Worm (Caenorhabditis elegans) whole organism, young adult: ENCODE measurements around the gene F45E6.1.
A peak's percentile ranks its signal among the peaks of the same experiment; 100 is the strongest.

Experiments used
- B0035.1 ChIP-seq: sonication (generic microtip); optimal IDR thresholded peaks from 2 replicates; lab custom pipeline; 2016; ENCODE audit warnings: missing genetic modification characterization, mild to moderate bottlenecking, missing compliant biosample characterization, missing genotype, missing genetic modification reagents
- B0336.3 ChIP-seq: fragments of 200-800 bp; sonication (Bioruptor generic); IDR thresholded peaks from 2 replicates; pipeline ENCODE4 v1.3.6; 2022; ENCODE audit warnings: missing genetic modification characterization, missing compliant biosample characterization
- C17E4.6 ChIP-seq: fragments of 200-800 bp; sonication (Bioruptor generic); IDR thresholded peaks from 2 replicates; pipeline ENCODE4 v1.3.6; 2022; ENCODE audit warnings: missing genetic modification reagents, missing genetic modification characterization, missing compliant biosample characterization
- D2030.7 ChIP-seq: fragments of 200-800 bp; sonication (Bioruptor generic); IDR thresholded peaks from 2 replicates; pipeline ENCODE4 v1.3.6; 2022; ENCODE audit warnings: missing genetic modification reagents, missing genetic modification characterization, missing compliant biosample characterization
- F22D6.2 ChIP-seq: sonication (generic microtip); optimal IDR thresholded peaks from 2 replicates; lab custom pipeline; 2016; ENCODE audit warnings: mild to moderate bottlenecking, missing genetic modification characterization, missing compliant biosample characterization
- F33H1.4 ChIP-seq: fragments of 200-800 bp; sonication (Bioruptor generic); IDR thresholded peaks from 2 replicates; pipeline ENCODE4 v1.3.6; 2022; ENCODE audit warnings: missing genetic modification reagents, missing genetic modification characterization, missing compliant biosample characterization
- F37B4.10 ChIP-seq: fragments of 200-800 bp; sonication (Bioruptor generic); IDR thresholded peaks from 2 replicates; pipeline ENCODE4 v1.3.6; 2022; ENCODE audit warnings: missing genetic modification characterization, missing compliant biosample characterization
- F39B2.1 ChIP-seq: fragments of 200-800 bp; sonication (Bioruptor generic); IDR thresholded peaks from 2 replicates; pipeline ENCODE4 v1.3.6; 2022; ENCODE audit warnings: missing genetic modification reagents, missing genetic modification characterization, missing compliant biosample characterization
- F55B11.4 ChIP-seq: sonication (generic microtip); optimal IDR thresholded peaks from 2 replicates; lab custom pipeline; 2016; ENCODE audit warnings: missing compliant biosample characterization, missing genetic modification characterization, borderline replicate concordance; ENCODE audit not compliant: insufficient read depth
- K12H6.12 ChIP-seq: fragments of 200-800 bp; sonication (Bioruptor generic); optimal IDR thresholded peaks from 2 replicates; lab custom pipeline; 2018; ENCODE audit warnings: mild to moderate bottlenecking, missing genetic modification characterization, missing compliant biosample characterization
- Y95B8A.8 ChIP-seq: fragments of 200-800 bp; sonication (Bioruptor generic); IDR thresholded peaks from 2 replicates; pipeline ENCODE4 v1.3.6; 2022; ENCODE audit warnings: missing genetic modification reagents, missing genetic modification characterization, missing compliant biosample characterization
- attf-6 ChIP-seq: fragments of 200-800 bp; sonication (Bioruptor generic); IDR thresholded peaks from 2 replicates; pipeline ENCODE4 v1.3.6; 2022; ENCODE audit warnings: missing genetic modification reagents, missing genetic modification characterization, missing compliant biosample characterization
- cebp-1 ChIP-seq, 2 experiments: fragments of 200-800 bp in 1 of 2; sonication (Bioruptor generic) in 1 of 2; sonication (generic microtip) in 1 of 2; IDR thresholded peaks in 1 of 2; optimal IDR thresholded peaks in 1 of 2; 2 replicates each; pipeline versions ENCODE4 v1.3.6 to Lab custom; 2017 to 2022; ENCODE audit warnings: missing compliant biosample characterization in 2 of 2, missing genetic modification characterization in 2 of 2, mild to moderate bottlenecking in 1 of 2, missing genetic modification reagents in 1 of 2, moderate library complexity in 1 of 2
- cebp-2 ChIP-seq: fragments of 200-800 bp; sonication (Bioruptor generic); IDR thresholded peaks from 2 replicates; pipeline ENCODE4 v1.3.6; 2022; ENCODE audit warnings: missing genetic modification characterization, missing compliant biosample characterization
- ceh-100 ChIP-seq: fragments of 200-800 bp; sonication (Bioruptor generic); IDR thresholded peaks from 2 replicates; pipeline ENCODE4 v1.3.6; 2022; ENCODE audit warnings: missing genetic modification reagents, missing genetic modification characterization, missing compliant biosample characterization
- ceh-27 ChIP-seq: fragments of 200-800 bp; sonication (Bioruptor generic); optimal IDR thresholded peaks from 2 replicates; lab custom pipeline; 2018; ENCODE audit warnings: mild to moderate bottlenecking, missing genetic modification characterization, moderate library complexity, missing compliant biosample characterization
- ceh-58 ChIP-seq: fragments of 200-800 bp; sonication (Bioruptor generic); IDR thresholded peaks from 2 replicates; pipeline ENCODE4 v1.3.6; 2022; ENCODE audit warnings: missing genetic modification characterization, missing compliant biosample characterization
- chd-7 ChIP-seq: sonication (generic microtip); optimal IDR thresholded peaks from 2 replicates; lab custom pipeline; 2016; ENCODE audit warnings: mild to moderate bottlenecking, missing genetic modification characterization, moderate library complexity, missing compliant biosample characterization
- dox-1 ChIP-seq: fragments of 200-800 bp; sonication (Bioruptor generic); IDR thresholded peaks from 2 replicates; pipeline ENCODE4 v1.3.6; 2022; ENCODE audit warnings: missing genetic modification reagents, missing genetic modification characterization, missing compliant biosample characterization
- fkh-3 ChIP-seq: sonication (generic microtip); optimal IDR thresholded peaks from 2 replicates; lab custom pipeline; 2016; ENCODE audit warnings: mild to moderate bottlenecking, missing genetic modification characterization, missing compliant biosample characterization
- gei-17 ChIP-seq: fragments of 200-800 bp; sonication (Bioruptor generic); optimal IDR thresholded peaks from 2 replicates; lab custom pipeline; 2018; ENCODE audit warnings: mild to moderate bottlenecking, missing genetic modification characterization, missing compliant biosample characterization
- hlh-12 ChIP-seq: sonication (generic microtip); optimal IDR thresholded peaks from 2 replicates; lab custom pipeline; 2016; ENCODE audit warnings: missing genetic modification characterization, missing compliant biosample characterization
- hrde-1 ChIP-seq: sonication (generic microtip); optimal IDR thresholded peaks from 2 replicates; lab custom pipeline; 2016; ENCODE audit warnings: missing genetic modification characterization, mild to moderate bottlenecking, missing compliant biosample characterization, moderate library complexity, missing genotype, missing genetic modification reagents, borderline replicate concordance
- lin-26 ChIP-seq: fragments of 200-800 bp; sonication (Bioruptor generic); IDR thresholded peaks from 2 replicates; pipeline ENCODE4 v1.3.6; 2022; ENCODE audit warnings: missing genetic modification reagents, missing genetic modification characterization, missing compliant biosample characterization
- lin-40 ChIP-seq: sonication (generic microtip); optimal IDR thresholded peaks from 2 replicates; lab custom pipeline; 2016; ENCODE audit warnings: missing genetic modification characterization, mild to moderate bottlenecking, missing compliant biosample characterization, missing genotype, missing genetic modification reagents
- lir-1 ChIP-seq: fragments of 200-800 bp; sonication (Bioruptor generic); conservative IDR thresholded peaks from 2 replicates; pipeline ENCODE4 v1.3.6; 2022; ENCODE audit warnings: missing genetic modification reagents, missing genetic modification characterization, missing compliant biosample characterization
- lsl-1 ChIP-seq: fragments of 200-800 bp; sonication (Bioruptor generic); optimal IDR thresholded peaks from 2 replicates; lab custom pipeline; 2018; ENCODE audit warnings: mild to moderate bottlenecking, missing genetic modification characterization, moderate library complexity, missing compliant biosample characterization
- madf-10 ChIP-seq: sonication (generic microtip); optimal IDR thresholded peaks from 2 replicates; lab custom pipeline; 2016; ENCODE audit warnings: mild to moderate bottlenecking, missing genetic modification characterization, missing compliant biosample characterization
- madf-6 ChIP-seq: fragments of 200-800 bp; sonication (Bioruptor generic); IDR thresholded peaks from 2 replicates; pipeline ENCODE4 v1.3.6; 2022; ENCODE audit warnings: missing genetic modification reagents, missing genetic modification characterization, missing compliant biosample characterization
- mcd-1 ChIP-seq: fragments of 200-800 bp; sonication (Bioruptor generic); IDR thresholded peaks from 2 replicates; pipeline ENCODE4 v1.3.6; 2022; ENCODE audit warnings: missing genetic modification reagents, missing genetic modification characterization, missing compliant biosample characterization
- mes-4 ChIP-seq: sonication (generic microtip); optimal IDR thresholded peaks from 2 replicates; lab custom pipeline; 2016; ENCODE audit warnings: missing genotype, missing genetic modification characterization, missing compliant biosample characterization
- mxl-1 ChIP-seq: sonication (generic microtip); optimal IDR thresholded peaks from 2 replicates; lab custom pipeline; 2016; ENCODE audit warnings: missing genetic modification characterization, missing compliant biosample characterization
- nfya-1 ChIP-seq: sonication (generic microtip); optimal IDR thresholded peaks from 2 replicates; lab custom pipeline; 2017; ENCODE audit warnings: antibody characterized with exemption, missing compliant biosample characterization, missing genetic modification characterization, borderline replicate concordance; ENCODE audit not compliant: insufficient read depth
- nfyb-1 ChIP-seq: fragments of 200-800 bp; sonication (Bioruptor generic); IDR thresholded peaks from 2 replicates; pipeline ENCODE4 v1.3.6; 2022; ENCODE audit warnings: missing genetic modification reagents, missing genetic modification characterization, missing compliant biosample characterization
- nhr-179 ChIP-seq: sonication (generic microtip); optimal IDR thresholded peaks from 2 replicates; lab custom pipeline; 2016; ENCODE audit warnings: mild to moderate bottlenecking, missing genetic modification characterization, missing compliant biosample characterization
- nhr-80 ChIP-seq: sonication (generic microtip); optimal IDR thresholded peaks from 2 replicates; lab custom pipeline; 2016; ENCODE audit warnings: missing genetic modification characterization, missing compliant biosample characterization
- pha-4 ChIP-seq: fragments of 150-350 bp; sonication (generic microtip); optimal IDR thresholded peaks from 2 replicates; lab custom pipeline; 2014; ENCODE audit warnings: missing biosample characterization, missing genetic modification reagents, missing genetic modification characterization
- rec-8 ChIP-seq, 2 experiments: sonication (generic microtip); optimal IDR thresholded peaks; 2 replicates each; lab custom pipeline; 2016; ENCODE audit warnings: mild to moderate bottlenecking in 2 of 2, missing genetic modification characterization in 2 of 2, missing genetic modification reagents in 2 of 2, missing genotype in 2 of 2, missing biosample characterization in 1 of 2, missing compliant biosample characterization in 1 of 2, moderate library complexity in 1 of 2
- repo-1 ChIP-seq: sonication (generic microtip); optimal IDR thresholded peaks from 2 replicates; lab custom pipeline; 2017; ENCODE audit warnings: mild to moderate bottlenecking, missing genetic modification characterization, missing compliant biosample characterization
- rpc-1 ChIP-seq, 2 experiments: fragments of 150-350 bp in 1 of 2; sonication (generic microtip) in 1 of 2; optimal IDR thresholded peaks; 2 replicates each; lab custom pipeline; 2014 to 2018; ENCODE audit warnings: missing biosample characterization in 1 of 2, missing genetic modification characterization in 1 of 2, missing genetic modification reagents in 1 of 2, missing genotype in 1 of 2
- snpc-3.4 ChIP-seq: sonication (generic microtip); optimal IDR thresholded peaks from 2 replicates; lab custom pipeline; 2017; ENCODE audit warnings: missing genetic modification characterization, mild to moderate bottlenecking, missing compliant biosample characterization, antibody characterized with exemption, moderate library complexity, missing genotype, missing genetic modification reagents
- tbp1 ChIP-seq: fragments of 200-800 bp; sonication (Bioruptor generic); optimal IDR thresholded peaks from 2 replicates; lab custom pipeline; 2018; ENCODE audit warnings: mild to moderate bottlenecking, missing genetic modification characterization, missing compliant biosample characterization
- unc-62 ChIP-seq: fragments of 150-350 bp; optimal IDR thresholded peaks from 2 replicates; lab custom pipeline; 2014; ENCODE audit warnings: missing biosample characterization, missing genetic modification reagents, missing genetic modification characterization
- zim-3 ChIP-seq: sonication (generic microtip); optimal IDR thresholded peaks from 2 replicates; lab custom pipeline; 2017; ENCODE audit warnings: mild to moderate bottlenecking, missing genetic modification characterization, moderate library complexity, missing compliant biosample characterization
- ztf-26 ChIP-seq: sonication (generic microtip); optimal IDR thresholded peaks from 2 replicates; lab custom pipeline; 2017; ENCODE audit warnings: missing genetic modification characterization, missing compliant biosample characterization
- ztf-28 ChIP-seq: fragments of 200-800 bp; sonication (Bioruptor generic); IDR thresholded peaks from 2 replicates; pipeline ENCODE4 v1.3.6; 2022; ENCODE audit warnings: missing genetic modification reagents, missing genetic modification characterization, missing compliant biosample characterization

F45E6.1 gene

ce11 chrX:12509334-12509944 is 32.2 kb upstream of the F45E6.1 start (continued):
- TF ChIP-seq rec-8 (tag; optimal IDR thresholded peaks at IDR 0.05; lab: Kevin White, UChicago) (no peak), madf-10 (tag; lab: Kevin White, UChicago) (peak; percentile 17), tbp1 (GFP tag; lab: Kevin White, UChicago) (peak; percentile 29), F39B2.1 (GFP tag; lab: Robert Waterston, UW) (no peak), snpc-3.4 (tag; lab: Kevin White, UChicago) (no peak), F22D6.2 (peak; percentile 63), F33H1.4 (GFP tag; lab: Robert Waterston, UW) (no peak), mcd-1 (GFP tag; lab: Robert Waterston, UW) (no peak), B0336.3 (no peak), ceh-27 (GFP tag; lab: Kevin White, UChicago) (no peak), pha-4 (no peak), D2030.7 (no peak), nhr-80 (tag; lab: Kevin White, UChicago) (peak; percentile 95), lin-40 (peak; percentile 76), lir-1 (GFP tag; lab: Robert Waterston, UW) (no peak), nfya-1 (tag; lab: Kevin White, UChicago) (no peak), ztf-28 (GFP tag; lab: Robert Waterston, UW) (no peak), fkh-3 (no peak), lsl-1 (GFP tag; lab: Kevin White, UChicago) (no peak), nhr-179 (tag; lab: Kevin White, UChicago) (no peak), dox-1 (GFP tag; lab: Robert Waterston, UW) (peak; percentile 18; the same call in 1 of the 2 replicates), ztf-26 (tag; lab: Kevin White, UChicago) (peak; percentile 65), F37B4.10 (GFP tag; lab: Robert Waterston, UW) (no peak), lin-26 (GFP tag; lab: Robert Waterston, UW) (no peak), hlh-12 (no peak), B0035.1 (tag; lab: Kevin White, UChicago) (no peak)
- TF ChIP-seq, all 124 proteins: peak for 16

ce11 chrX:12503288-12503803 is 26.1 kb upstream of the F45E6.1 start, which contains the start of gene sdz-19:
Gene sdz-19, minus strand, starts transcription at chrX:12503338.
- TF ChIP-seq attf-6 (GFP tag; lab: Robert Waterston, UW), result 0 out of 2 replicates have a peak, but pooled peaks have one; percentile 22
- no peak for TF ChIP-seq ceh-100 (GFP tag; lab: Robert Waterston, UW)
- TF ChIP-seq madf-6 (GFP tag; lab: Robert Waterston, UW), result peak; percentile 32; the same call in 1 of the 2 replicates
- TF ChIP-seq C17E4.6, result no peak
- TF ChIP-seq K12H6.12, result no peak
- no peak for TF ChIP-seq hrde-1
- no peak for TF ChIP-seq cebp-1 (GFP tag; IDR thresholded peaks at IDR 0.05; lab: Robert Waterston, UW)
- TF ChIP-seq cebp-1 (tag; optimal IDR thresholded peaks at IDR 0.05; lab: Kevin White, UChicago), result peak; percentile 27
- TF ChIP-seq unc-62 (GFP tag; lab: Kevin White, UChicago), result no peak
- 0 out of 2 replicates have a peak, but pooled peaks have one; percentile 25 for TF ChIP-seq cebp-2 (GFP tag; lab: Robert Waterston, UW)
- no peak for TF ChIP-seq ceh-58 (GFP tag; lab: Robert Waterston, UW)
- no peak for TF ChIP-seq lsl-1 (GFP tag; lab: Kevin White, UChicago)
- no peak for TF ChIP-seq rpc-1 (optimal IDR thresholded peaks at IDR 0.05; lab: Kevin White, UChicago)
- TF ChIP-seq rpc-1 (tag; optimal IDR thresholded peaks at IDR 0.05; lab: Kevin White, UChicago), result no peak
- no peak for TF ChIP-seq nfyb-1
- TF ChIP-seq mxl-1 (tag; lab: Kevin White, UChicago), result no peak
- no peak for TF ChIP-seq F55B11.4 (tag; lab: Kevin White, UChicago)
- TF ChIP-seq chd-7 (tag; lab: Kevin White, UChicago), result no peak
- TF ChIP-seq mes-4, result no peak
- TF ChIP-seq gei-17, result no peak
- TF ChIP-seq lin-26 (GFP tag; lab: Robert Waterston, UW), result no peak
- no peak for TF ChIP-seq pha-4
- TF ChIP-seq zim-3 (tag; lab: Kevin White, UChicago), result peak; percentile 57
- no peak for TF ChIP-seq nhr-179 (tag; lab: Kevin White, UChicago)
- TF ChIP-seq Y95B8A.8 (GFP tag; lab: Robert Waterston, UW), result no peak
- TF ChIP-seq repo-1 (tag; lab: Kevin White, UChicago), result peak; percentile 1
